Worm (Caenorhabditis elegans): ENCODE results near the gene M01H9.4.

The M01H9.4 gene

DNA sequence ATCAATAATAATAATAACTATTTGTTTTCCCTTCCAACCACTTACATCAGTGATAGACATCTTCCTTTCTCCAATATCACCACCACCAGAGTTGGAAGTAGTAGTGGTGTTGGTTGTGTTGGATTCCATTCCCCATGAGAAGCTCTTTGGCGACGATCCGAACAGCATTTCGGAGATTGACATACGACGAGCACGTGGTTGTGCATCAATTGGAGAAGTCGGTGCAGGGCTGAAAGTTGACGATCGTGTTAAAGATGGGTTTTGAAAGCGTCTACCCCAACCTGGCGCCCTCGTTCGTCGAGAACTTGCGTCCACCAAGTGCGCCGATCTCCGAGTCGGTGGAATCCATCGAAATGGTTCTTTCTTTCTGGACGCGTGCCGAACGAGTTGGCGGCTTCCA lies 13.7 kb downstream of the M01H9.4 start:
- no peak for TF ChIP-seq elt-3 (tag; optimal IDR thresholded peaks at IDR 0.05)
- peak; percentile 59 for TF ChIP-seq ama-1 (optimal IDR thresholded peaks at IDR 0.05)
- peak; percentile 11 for TF ChIP-seq Y55F3AM.14 (GFP tag; optimal IDR thresholded peaks at IDR 0.05)
- TF ChIP-seq aly-2 (tag; optimal IDR thresholded peaks at IDR 0.05), result no peak

DNA sequence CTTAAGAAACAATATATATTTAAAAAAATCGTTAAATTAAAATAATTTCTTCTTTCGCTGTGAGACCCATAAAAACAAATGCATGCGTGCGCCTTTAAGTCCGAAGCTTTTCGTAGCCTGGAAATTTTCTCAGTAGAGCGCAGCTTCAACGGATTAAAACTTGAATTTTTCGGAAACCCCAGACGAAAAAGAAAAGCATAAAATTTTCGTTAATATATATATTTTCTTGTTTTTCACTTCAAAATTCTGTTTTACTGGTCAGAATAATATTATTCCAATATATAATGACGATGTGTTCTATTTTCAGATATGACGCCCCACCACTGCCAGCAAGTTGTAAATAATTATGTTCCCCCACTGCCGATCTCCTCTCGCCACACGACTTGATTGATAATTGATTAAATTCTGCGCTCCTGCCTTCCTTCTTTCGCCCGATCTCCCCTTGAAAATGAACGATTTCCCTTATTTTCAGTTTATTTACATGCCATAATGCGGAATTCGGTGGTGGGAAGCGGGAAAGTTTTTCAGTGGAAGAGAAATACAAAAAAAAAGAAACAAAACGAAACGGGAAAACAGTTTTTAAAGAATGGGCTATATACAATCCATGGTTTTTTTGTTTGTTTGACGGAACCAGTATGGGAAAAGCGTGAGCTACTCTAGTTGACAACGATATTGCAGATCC lies 14.5 kb downstream of the M01H9.4 start:
- TF ChIP-seq nhr-129 (tag; optimal IDR thresholded peaks at IDR 0.05), result peak; percentile 65
- TF ChIP-seq lsy-2 (tag; optimal IDR thresholded peaks at IDR 0.05), result peak in 1 of 2 experiments; percentile 37
- peak; percentile 54 for TF ChIP-seq Y55F3AM.14 (GFP tag; optimal IDR thresholded peaks at IDR 0.05)
- TF ChIP-seq C34F6.9 (tag; optimal IDR thresholded peaks at IDR 0.05), result peak; percentile 27
- TF ChIP-seq crh-2 (tag; optimal IDR thresholded peaks at IDR 0.05), result peak; percentile 16
- no peak for TF ChIP-seq ztf-1 (GFP tag; conservative IDR thresholded peaks at IDR 0.05)
- no peak for TF ChIP-seq lin-11 (tag; optimal IDR thresholded peaks at IDR 0.05)
- TF ChIP-seq peb-1 (tag; optimal IDR thresholded peaks at IDR 0.05), result no peak
- TF ChIP-seq sem-4 (tag; optimal IDR thresholded peaks at IDR 0.05), result peak; percentile 36
- TF ChIP-seq ztf-4 (tag; optimal IDR thresholded peaks at IDR 0.05), result peak; percentile 2
- peak; percentile 47 for TF ChIP-seq lin-13 (GFP tag; optimal IDR thresholded peaks at IDR 0.05)
- no peak for TF ChIP-seq aly-2 (tag; optimal IDR thresholded peaks at IDR 0.05)
- TF ChIP-seq ama-1 (optimal IDR thresholded peaks at IDR 0.05), result peak; percentile 97
- TF ChIP-seq nhr-21 (tag; optimal IDR thresholded peaks at IDR 0.05), result peak; percentile 48

DNA sequence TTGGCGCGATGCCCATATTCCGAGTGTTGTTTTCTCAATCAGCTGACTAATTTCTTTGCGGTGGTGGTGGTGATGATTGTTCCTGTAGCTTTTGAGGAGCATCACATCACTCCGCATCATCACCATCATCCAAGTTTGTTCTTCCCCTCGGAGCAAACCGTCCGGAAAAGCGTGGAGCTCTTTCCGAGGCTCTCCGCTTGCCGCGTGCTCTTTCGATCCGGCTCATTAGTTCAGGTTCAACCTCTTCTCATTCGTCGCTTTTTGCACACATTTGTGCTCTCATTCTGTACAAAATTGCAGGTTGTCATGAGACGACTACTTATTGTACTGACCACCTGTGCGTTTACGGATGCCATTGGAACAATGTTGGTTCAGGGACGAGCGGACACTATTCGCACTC lies 17.5 kb downstream of the M01H9.4 start, which contains the start of gene M01H9.5:
M01H9.5 (plus strand) TSS at position 301 of the 400 bp plus-strand sequence.
- no peak for TF ChIP-seq ZK546.5 (tag; optimal IDR thresholded peaks at IDR 0.05)
- no peak for TF ChIP-seq fos-1 (tag; optimal IDR thresholded peaks at IDR 0.05)
- no peak for TF ChIP-seq nhr-6 (tag; optimal IDR thresholded peaks at IDR 0.05)
- no peak for TF ChIP-seq aly-2 (tag; optimal IDR thresholded peaks at IDR 0.05)
- no peak for TF ChIP-seq zag-1 (tag; optimal IDR thresholded peaks at IDR 0.05)
- no peak for TF ChIP-seq F13H6.1 (tag; optimal IDR thresholded peaks at IDR 0.05)
- TF ChIP-seq Y55F3AM.14 (GFP tag; optimal IDR thresholded peaks at IDR 0.05), result no peak
- no peak for TF ChIP-seq nhr-25 (tag; optimal IDR thresholded peaks at IDR 0.05)
- TF ChIP-seq ztf-1 (GFP tag; conservative IDR thresholded peaks at IDR 0.05), result no peak
- TF ChIP-seq nhr-10 (tag; optimal IDR thresholded peaks at IDR 0.05), result no peak

DNA sequence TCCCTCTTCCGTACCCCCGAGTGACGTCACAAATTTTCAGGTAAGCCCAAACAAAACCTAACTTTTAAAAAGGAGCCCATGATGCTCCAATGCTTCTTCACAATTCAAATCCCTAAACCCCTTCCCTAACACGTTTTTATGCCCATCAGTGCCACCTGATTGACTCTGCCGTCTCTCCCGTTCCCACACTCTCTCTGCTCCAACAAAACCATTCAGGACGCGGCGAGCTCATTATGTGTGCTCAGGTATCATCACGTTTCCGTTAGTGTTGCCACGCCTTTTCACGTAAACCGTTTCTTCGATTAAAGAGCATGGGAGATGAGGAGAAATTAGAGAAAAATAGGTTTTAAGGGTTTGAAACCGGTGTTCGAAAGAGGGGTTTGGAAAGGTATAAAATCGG lies 19.6 kb downstream of the M01H9.4 start, which contains the start of gene M01H9.2:
M01H9.2 (minus strand) TSS at position 101 of the 400 bp plus-strand sequence.
- TF ChIP-seq zag-1 (tag; optimal IDR thresholded peaks at IDR 0.05) (no peak), sma-3 (GFP tag; optimal IDR thresholded peaks at IDR 0.05) (no peak), mbf-1 (tag; optimal IDR thresholded peaks at IDR 0.05) (no peak), R02D3.7 (tag; optimal IDR thresholded peaks at IDR 0.05) (no peak), nhr-23 (tag; optimal IDR thresholded peaks at IDR 0.05) (no peak), F13H6.1 (tag; optimal IDR thresholded peaks at IDR 0.05) (no peak), snpc-4 (tag; optimal IDR thresholded peaks at IDR 0.05) (no peak), ztf-11 (tag; optimal IDR thresholded peaks at IDR 0.05) (no peak), elt-3 (tag; optimal IDR thresholded peaks at IDR 0.05) (no peak), unc-55 (GFP tag; optimal IDR thresholded peaks at IDR 0.05) (no peak), ceh-82 (tag; optimal IDR thresholded peaks at IDR 0.05) (no peak)

DNA sequence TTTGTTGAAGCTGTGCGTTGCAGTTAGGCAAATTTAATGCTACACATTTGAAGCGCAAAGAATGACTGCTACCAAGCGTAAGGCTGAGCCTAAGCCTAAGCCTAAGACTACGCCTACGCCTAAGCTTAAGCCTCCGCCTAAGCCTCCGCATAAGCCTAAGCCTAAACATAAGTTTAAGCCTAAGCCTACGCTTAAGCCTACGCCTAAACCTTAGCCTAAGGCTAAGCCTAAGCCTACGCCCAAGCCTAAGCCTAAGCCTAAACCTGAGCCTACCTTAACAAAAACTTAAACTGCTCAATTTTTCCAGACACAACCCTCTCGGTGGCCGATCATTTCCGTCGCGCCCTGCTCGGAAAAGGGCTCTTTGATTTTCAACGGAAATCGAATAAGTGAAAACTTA lies 23.4 kb downstream of the M01H9.4 start:
- TF ChIP-seq elt-1 (tag; optimal IDR thresholded peaks at IDR 0.05) (no peak), gmeb-1 (tag; optimal IDR thresholded peaks at IDR 0.05) (no peak), ceh-82 (tag; optimal IDR thresholded peaks at IDR 0.05) (no peak), alr-1 (tag; optimal IDR thresholded peaks at IDR 0.05) (no peak), unc-62 (GFP tag; optimal IDR thresholded peaks at IDR 0.05) (no peak), crh-2 (tag; optimal IDR thresholded peaks at IDR 0.05) (no peak), fos-1 (tag; optimal IDR thresholded peaks at IDR 0.05) (no peak), nhr-25 (tag; optimal IDR thresholded peaks at IDR 0.05) (no peak), dmd-4 (tag; optimal IDR thresholded peaks at IDR 0.05) (no peak), sma-9 (GFP tag; optimal IDR thresholded peaks at IDR 0.05) (no peak), sma-9 (tag; optimal IDR thresholded peaks at IDR 0.05) (no peak), nhr-23 (tag; optimal IDR thresholded peaks at IDR 0.05) (no peak), sma-3 (GFP tag; optimal IDR thresholded peaks at IDR 0.05) (no peak), lin-11 (tag; optimal IDR thresholded peaks at IDR 0.05) (no peak), ceh-16 (tag; optimal IDR thresholded peaks at IDR 0.05) (no peak), blmp-1 (tag; optimal IDR thresholded peaks at IDR 0.05; ENCODE audit: insufficient read depth) (no peak), ztf-4 (tag; optimal IDR thresholded peaks at IDR 0.05) (no peak), mdl-1 (tag; optimal IDR thresholded peaks at IDR 0.05) (no peak), mab-5 (tag; optimal IDR thresholded peaks at IDR 0.05) (no peak), elt-3 (tag; optimal IDR thresholded peaks at IDR 0.05) (no peak)

Measured in whole organism, L2 larva.